Worm (Caenorhabditis elegans): ENCODE results near the gene T23F2.5.

ce11 chrX:5547828-5548227 lies 30.9 kb upstream of the T23F2.5 start:
- TF ChIP-seq scrt-1 (GFP tag; IDR thresholded peaks at IDR 0.05) (no peak), ama-1 (optimal IDR thresholded peaks at IDR 0.05) (no peak), tbx-11 (GFP tag; IDR thresholded peaks at IDR 0.05) (no peak), tra-4 (tag; optimal IDR thresholded peaks at IDR 0.05) (no peak), hnd-1 (tag; optimal IDR thresholded peaks at IDR 0.05) (no peak), F13C5.2 (tag; optimal IDR thresholded peaks at IDR 0.05) (no peak), B0310.2 (tag; optimal IDR thresholded peaks at IDR 0.05) (no peak)
